Fruit fly (Drosophila melanogaster): ENCODE results near the gene CG43056.

CG43056 gene

dm6 chr2L:4456539-4456994 lies 19.0 kb downstream of the CG43056 start, which contains the start of gene Gs1l:
Gene Gs1l (minus strand): TSS chr2L:4456807.
- peak; percentile 2 for TF ChIP-seq OdsH (GFP tag; optimal IDR thresholded peaks at IDR 0.05)
- peak; percentile 89 for TF ChIP-seq svp (GFP tag)
- TF ChIP-seq Eip75B (GFP tag; optimal IDR thresholded peaks at IDR 0.05) = peak; percentile 12
- peak; percentile 71 for TF ChIP-seq Eip78C (GFP tag)
- TF ChIP-seq Eip93F (GFP tag; optimal IDR thresholded peaks at IDR 0.05) = no peak
- peak; percentile 80 for TF ChIP-seq dsx (GFP tag; optimal IDR thresholded peaks at IDR 0.05; ENCODE audit: poor library complexity, severe bottlenecking)
- TF ChIP-seq esn (GFP tag; optimal IDR thresholded peaks at IDR 0.05) = peak; percentile 28
- TF ChIP-seq Sox14 (GFP tag; optimal IDR thresholded peaks at IDR 0.05) = peak; percentile 28
- no peak for TF ChIP-seq CG16779 (tag; optimal IDR thresholded peaks at IDR 0.05)
- TF ChIP-seq ss (GFP tag; optimal IDR thresholded peaks at IDR 0.05) = peak; percentile 16 to 37
- peak; percentile 35 for TF ChIP-seq CG1621 (tag; optimal IDR thresholded peaks at IDR 0.05)
- peak; percentile 6 for TF ChIP-seq CG3032 (tag; optimal IDR thresholded peaks at IDR 0.05)
- peak; percentile 44 for TF ChIP-seq vri (GFP tag; optimal IDR thresholded peaks at IDR 0.05)
- no peak for TF ChIP-seq Ets21C (GFP tag; optimal IDR thresholded peaks at IDR 0.05)
- 0 out of 2 replicates have a peak, but pooled peaks have one; percentile 10 for TF ChIP-seq CG15336 (GFP tag; IDR thresholded peaks at IDR 0.05)
- peak; percentile 24 for TF ChIP-seq topi (GFP tag; optimal IDR thresholded peaks at IDR 0.05)
- TF ChIP-seq fkh (GFP tag; optimal IDR thresholded peaks at IDR 0.05) = no peak
- TF ChIP-seq CG6163 (GFP tag; IDR thresholded peaks at IDR 0.05) = 0 out of 3 replicates have a peak, but pooled peaks have one; percentile 26
- TF ChIP-seq Met (GFP tag; optimal IDR thresholded peaks at IDR 0.05) = peak; percentile 1
- no peak for TF ChIP-seq fd85E (GFP tag; optimal IDR thresholded peaks at IDR 0.05)
- peak; percentile 0 for TF ChIP-seq CG6854 (GFP tag; optimal IDR thresholded peaks at IDR 0.05)
- peak; percentile 53; the same call in 1 of the 3 replicates for TF ChIP-seq eg (GFP tag; IDR thresholded peaks at IDR 0.05)

DNA sequence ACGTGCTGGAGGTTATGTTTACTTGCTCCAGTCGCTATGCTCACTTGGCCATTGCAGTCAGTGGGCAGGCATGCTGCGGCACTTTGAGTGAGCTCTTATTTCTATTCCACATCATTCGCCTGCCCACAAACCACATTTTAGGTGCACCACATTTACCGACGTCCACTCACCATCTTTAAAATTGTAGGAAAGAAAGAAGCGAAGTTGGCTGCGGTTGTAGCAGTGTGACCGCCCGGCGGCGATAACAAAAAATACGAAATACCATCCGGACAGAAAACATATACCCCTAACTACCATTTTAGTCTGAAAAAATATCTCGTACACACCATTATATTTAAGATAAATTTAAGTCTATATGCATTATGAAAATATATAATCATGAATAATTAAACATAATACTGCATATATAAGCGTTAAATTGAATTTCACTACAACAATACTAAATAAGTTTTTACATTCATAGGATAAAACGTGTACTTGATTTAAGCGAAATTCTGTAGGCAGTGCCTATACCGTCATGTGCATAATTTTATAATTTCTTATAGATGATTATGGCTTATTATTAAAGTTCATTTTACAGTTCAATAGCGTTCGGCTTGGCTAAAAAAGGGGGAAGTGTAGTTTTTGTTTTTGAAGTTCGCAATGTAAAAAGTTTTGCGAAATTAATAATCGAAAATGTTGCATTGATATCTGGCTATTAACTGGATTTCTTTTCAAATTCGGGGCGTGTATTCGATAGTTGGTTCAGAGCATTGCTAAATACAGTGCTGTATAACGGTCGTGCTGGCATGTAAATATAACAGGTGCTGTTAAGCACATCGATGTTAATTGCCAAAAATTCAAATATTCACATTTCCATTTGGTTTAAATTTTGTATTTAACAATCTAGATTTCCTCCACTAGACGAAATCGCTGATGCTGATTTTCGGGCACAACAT lies 20.8 kb downstream of the CG43056 start, which contains the start of gene RpL27A:
TSS of gene RpL27A (minus strand) at position 246 of the 938 bp plus-strand sequence.
- TF ChIP-seq Lpt (GFP tag; optimal IDR thresholded peaks at IDR 0.05) (peak; percentile 9), CG8632 (GFP tag; optimal IDR thresholded peaks at IDR 0.05) (peak; percentile 35), Met (GFP tag; optimal IDR thresholded peaks at IDR 0.05) (peak; percentile 80), dac (GFP tag; optimal IDR thresholded peaks at IDR 0.05) (peak; percentile 68), Hr38 (GFP tag; optimal IDR thresholded peaks at IDR 0.05) (no peak), CG32006 (GFP tag; optimal IDR thresholded peaks at IDR 0.05) (peak; percentile 60), CG11294 (GFP tag; IDR thresholded peaks at IDR 0.05) (no peak; the same call in 1 of the 2 replicates), CG34406 (GFP tag; optimal IDR thresholded peaks at IDR 0.05) (peak; percentile 72), Sox15 (GFP tag; optimal IDR thresholded peaks at IDR 0.05) (peak; percentile 21), svp (GFP tag) (peak; percentile 85), CG10669 (GFP tag; optimal IDR thresholded peaks at IDR 0.05) (peak; percentile 55), Smox (GFP tag; optimal IDR thresholded peaks at IDR 0.05) (peak; percentile 60), topi (GFP tag; optimal IDR thresholded peaks at IDR 0.05) (peak; percentile 58), OdsH (GFP tag; optimal IDR thresholded peaks at IDR 0.05) (peak; percentile 70), CG11902 (GFP tag; optimal IDR thresholded peaks at IDR 0.05) (no peak), Eip78C (GFP tag) (peak; percentile 80), net (GFP tag; optimal IDR thresholded peaks at IDR 0.05) (peak; percentile 78), cyc (GFP tag; optimal IDR thresholded peaks at IDR 0.05) (peak; percentile 70), CG9139 (GFP tag; optimal IDR thresholded peaks at IDR 0.05) (no peak), Blimp-1 (GFP tag; optimal IDR thresholded peaks at IDR 0.05) (peak; percentile 45), CG6792 (GFP tag; optimal IDR thresholded peaks at IDR 0.05) (peak; percentile 51), CG6163 (GFP tag; IDR thresholded peaks at IDR 0.05) (peak; percentile 87), CG3919 (GFP tag; optimal IDR thresholded peaks at IDR 0.05) (peak; percentile 86), Sox102F (GFP tag; optimal IDR thresholded peaks at IDR 0.05) (no peak), Eip93F (GFP tag; optimal IDR thresholded peaks at IDR 0.05) (no peak), CG10631 (GFP tag; optimal IDR thresholded peaks at IDR 0.05) (peak; percentile 64), CG6808 (GFP tag; optimal IDR thresholded peaks at IDR 0.05) (peak; percentile 65), ss (GFP tag; optimal IDR thresholded peaks at IDR 0.05) (peak; percentile 70 to 75), esn (GFP tag; optimal IDR thresholded peaks at IDR 0.05) (peak; percentile 79), Gug (GFP tag; IDR thresholded peaks at IDR 0.05) (no peak), salr (GFP tag; optimal IDR thresholded peaks at IDR 0.05) (peak in 1 of 2 experiments; percentile 78), Sox14 (GFP tag; optimal IDR thresholded peaks at IDR 0.05) (peak; percentile 19), CG6854 (GFP tag; optimal IDR thresholded peaks at IDR 0.05) (peak; percentile 90), CG6276 (GFP tag; optimal IDR thresholded peaks at IDR 0.05) (no peak), CG15336 (GFP tag; IDR thresholded peaks at IDR 0.05) (peak; percentile 69), Hr4 (GFP tag; optimal IDR thresholded peaks at IDR 0.05) (peak; percentile 65)

All from whole organism, prepupa.